Fruit fly (Drosophila melanogaster) whole organism, larva: ENCODE measurements around the gene opa.

Experiments
- noc ChIP-seq: fragments of 200-800 bp; sonication (Bioruptor generic); optimal IDR thresholded peaks from 3 replicates; lab custom pipeline; 2019; ENCODE audit warnings: missing biosample characterization, mild to moderate bottlenecking, missing genetic modification characterization, moderate library complexity

The opa gene

DNA sequence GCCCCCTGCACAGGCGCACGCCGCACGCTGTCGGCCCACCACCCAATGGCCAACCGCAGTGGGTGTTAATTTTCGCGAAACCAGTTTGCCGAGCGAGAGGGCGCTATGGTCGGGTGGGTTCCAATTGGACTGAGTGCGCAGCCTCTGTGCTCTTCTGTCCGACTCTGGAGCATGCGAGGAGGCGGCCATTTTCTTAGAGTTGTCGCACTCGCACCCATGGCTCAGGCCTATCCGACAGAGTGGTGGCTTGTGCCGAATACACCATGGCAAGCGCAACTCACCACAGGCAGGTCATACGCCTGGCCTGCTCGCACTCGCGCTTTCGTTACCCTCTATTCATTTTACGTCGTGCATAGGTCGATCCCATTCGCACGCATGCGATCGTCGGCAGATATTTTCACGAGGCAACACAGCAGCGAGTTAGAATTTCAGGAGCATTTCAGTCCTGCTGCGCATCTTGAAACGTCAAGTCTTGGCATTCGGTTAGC, at the start of gene opa:
Gene opa, plus strand, starts transcription at position 441 of the 488 bp plus-strand sequence.
- no peak for TF ChIP-seq noc (tag; lab: Kevin White, UChicago)

DNA sequence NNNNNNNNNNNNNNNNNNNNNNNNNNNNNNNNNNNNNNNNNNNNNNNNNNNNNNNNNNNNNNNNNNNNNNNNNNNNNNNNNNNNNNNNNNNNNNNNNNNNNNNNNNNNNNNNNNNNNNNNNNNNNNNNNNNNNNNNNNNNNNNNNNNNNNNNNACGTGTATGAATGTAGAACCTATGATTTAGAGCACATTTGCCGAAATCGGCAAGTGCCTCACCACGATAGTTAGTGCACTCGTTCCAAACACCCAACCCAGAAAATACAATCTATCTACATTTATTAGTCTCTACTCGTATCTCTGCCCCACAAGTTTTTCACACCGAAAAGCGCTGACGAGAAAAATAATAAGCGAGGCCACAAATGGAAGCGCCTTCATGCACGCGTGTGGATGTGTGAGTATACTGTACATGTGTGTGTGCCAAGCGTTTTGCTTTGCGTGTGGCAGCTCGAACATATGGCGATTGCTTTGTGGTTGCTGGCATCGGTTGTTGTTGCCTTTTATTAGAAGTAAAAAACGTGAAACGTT, 48.4 kb upstream of the opa start:
- TF ChIP-seq noc (tag; lab: Kevin White, UChicago) = no peak

DNA sequence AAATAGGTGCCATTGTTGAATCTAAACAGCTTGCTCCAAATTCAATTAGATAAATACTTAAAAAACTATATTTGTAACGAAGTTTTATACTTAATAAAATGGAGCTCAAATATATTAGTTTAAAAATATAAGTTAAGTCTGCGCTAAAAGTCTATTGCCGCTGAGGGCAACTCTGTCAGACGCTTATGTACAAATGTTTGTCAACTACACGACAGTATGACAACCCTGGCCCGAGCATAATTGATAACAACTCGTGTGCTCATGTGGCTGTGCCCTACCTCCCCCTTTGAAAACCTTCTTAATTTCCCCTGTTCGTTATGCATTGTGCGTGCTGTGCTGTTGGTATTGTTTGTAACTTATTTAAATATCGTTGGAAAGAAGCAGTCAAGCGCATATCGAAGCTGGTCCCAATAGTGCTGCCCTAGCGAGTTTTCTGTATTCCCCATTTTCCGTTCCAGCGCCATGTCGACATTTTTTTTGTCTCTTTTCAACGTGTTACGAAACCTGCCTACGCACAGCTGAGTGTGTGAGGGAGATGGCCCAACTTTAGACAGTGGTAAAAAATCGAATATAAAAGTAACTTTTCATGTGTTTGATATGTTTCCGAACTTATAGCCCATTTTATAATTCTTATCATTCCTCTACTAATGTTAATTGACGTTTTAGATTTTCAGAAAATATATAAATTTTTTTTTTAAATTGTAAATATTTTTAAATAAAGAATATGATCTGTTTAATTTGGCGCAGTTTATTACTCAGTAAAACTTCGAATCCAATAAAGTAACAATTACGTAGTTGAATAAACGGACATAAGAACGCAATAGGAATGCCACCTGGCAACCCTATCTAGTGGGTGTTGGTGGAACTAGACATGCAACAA, 47.5 kb upstream of the opa start:
- no peak for TF ChIP-seq noc (tag; lab: Kevin White, UChicago)

DNA sequence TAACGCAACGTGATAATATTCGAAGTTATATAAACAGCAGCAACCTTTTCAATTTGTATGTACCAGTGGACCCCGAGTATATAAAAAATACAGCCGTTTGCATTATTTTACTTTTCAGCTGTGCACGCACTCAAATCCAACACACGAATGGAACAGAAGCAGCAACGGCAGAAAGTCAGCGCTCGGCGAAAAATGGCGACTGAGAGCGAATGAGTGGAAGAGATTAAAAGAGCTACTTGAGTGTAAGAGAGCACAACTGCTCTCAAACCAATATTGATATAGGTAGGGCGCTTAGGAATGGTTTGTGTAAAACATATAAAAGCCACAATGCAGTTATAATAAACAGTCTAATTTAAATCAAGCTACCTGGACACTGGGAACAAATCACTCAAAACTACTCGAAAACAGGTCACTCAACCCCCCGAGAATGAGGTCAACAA, 46.3 kb upstream of the opa start:
- TF ChIP-seq noc (tag; lab: Kevin White, UChicago) = peak; percentile 22

DNA sequence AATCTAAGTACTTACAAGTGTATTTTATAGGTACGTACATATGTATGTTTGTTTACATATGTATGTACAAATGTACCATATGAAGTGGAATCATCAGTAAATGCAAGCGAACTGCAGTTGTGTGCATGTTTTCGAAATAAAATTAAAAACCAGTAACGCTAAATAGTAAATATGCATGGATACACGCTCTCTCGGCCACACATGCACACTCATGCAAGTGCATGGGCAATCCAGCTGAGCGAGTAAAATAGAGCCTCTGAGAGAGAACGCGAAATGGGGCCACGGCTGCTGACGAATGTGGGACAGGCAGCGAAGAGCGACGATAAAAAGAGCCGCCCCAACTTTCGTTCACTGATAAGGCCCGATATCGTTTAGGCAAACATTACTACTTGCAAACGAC, 45.0 kb upstream of the opa start:
- TF ChIP-seq noc (tag; lab: Kevin White, UChicago) = no peak

DNA sequence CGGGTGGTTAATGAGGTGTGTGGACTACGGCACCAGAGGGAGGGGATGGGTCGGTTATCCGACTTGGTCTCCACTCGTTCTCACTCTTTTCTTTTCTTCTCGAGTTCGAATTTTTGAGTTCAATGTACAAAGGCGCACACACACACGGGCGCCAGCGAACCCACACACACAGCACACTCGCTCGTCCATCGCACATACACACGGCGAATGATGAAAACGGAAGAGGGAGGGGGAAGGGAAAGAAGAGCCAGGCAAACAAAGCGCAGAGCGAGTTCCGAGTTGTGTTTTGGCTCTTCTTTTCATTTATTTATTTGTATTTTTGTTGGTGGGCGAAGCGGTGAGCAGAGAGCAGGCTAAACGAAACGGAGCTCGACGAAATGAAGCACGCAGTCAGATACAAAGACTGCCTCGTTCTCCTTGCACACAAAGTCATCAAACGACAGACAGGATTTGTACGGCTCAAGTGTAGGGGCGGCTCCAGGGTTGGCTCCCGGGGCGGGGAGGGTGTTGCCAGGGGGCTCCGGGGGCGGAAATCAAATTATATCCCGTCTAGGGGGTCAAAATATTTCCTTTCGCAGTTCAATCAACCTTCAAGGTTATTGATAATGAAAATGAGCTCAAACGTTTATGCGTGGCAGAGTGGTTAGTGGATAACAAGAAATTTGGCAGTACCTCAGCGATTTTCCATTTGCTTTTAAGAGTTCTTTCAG, 42.5 kb upstream of the opa start:
- no peak for TF ChIP-seq noc (tag; lab: Kevin White, UChicago)

DNA sequence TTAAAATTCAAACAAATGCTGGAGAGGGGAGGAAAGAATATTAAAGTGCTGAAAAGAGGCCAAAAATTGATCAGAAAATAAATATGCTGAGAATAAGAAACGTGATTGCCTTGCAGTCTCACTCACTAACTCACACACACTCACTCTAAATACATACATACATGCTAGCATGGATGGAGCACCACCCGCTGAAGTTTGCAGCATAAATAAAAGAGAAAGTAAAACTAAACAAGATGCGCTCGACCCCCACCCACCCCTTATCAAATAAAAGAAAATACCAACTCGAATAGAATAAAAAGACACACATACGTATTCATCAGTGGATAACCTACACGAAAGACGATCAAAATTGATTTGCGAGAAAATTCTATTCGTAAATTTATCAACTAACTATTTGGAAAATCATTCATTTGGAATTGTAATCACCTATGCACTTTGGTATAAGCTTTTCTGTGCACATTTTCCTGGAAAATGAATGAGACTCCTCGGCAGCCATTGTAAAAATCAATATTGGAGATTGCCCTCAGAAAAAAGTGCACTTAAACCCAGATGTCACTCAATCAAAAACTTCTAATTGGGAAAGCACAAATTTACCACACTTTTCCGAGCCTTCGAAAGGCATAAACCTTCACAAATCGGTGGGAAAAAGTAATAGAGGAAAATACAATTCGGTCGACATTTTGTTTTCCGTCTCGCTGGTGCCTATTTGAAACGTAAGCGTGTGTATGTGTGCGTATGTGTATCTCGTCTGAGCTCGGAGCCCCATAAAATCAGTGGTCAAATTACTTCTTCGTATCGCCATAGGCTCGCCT, 41.3 kb upstream of the opa start, which contains the start of gene Gmppb:
Gene Gmppb, plus strand, starts transcription at position 321 of the 812 bp plus-strand sequence.
- TF ChIP-seq noc (tag; lab: Kevin White, UChicago) = no peak

DNA sequence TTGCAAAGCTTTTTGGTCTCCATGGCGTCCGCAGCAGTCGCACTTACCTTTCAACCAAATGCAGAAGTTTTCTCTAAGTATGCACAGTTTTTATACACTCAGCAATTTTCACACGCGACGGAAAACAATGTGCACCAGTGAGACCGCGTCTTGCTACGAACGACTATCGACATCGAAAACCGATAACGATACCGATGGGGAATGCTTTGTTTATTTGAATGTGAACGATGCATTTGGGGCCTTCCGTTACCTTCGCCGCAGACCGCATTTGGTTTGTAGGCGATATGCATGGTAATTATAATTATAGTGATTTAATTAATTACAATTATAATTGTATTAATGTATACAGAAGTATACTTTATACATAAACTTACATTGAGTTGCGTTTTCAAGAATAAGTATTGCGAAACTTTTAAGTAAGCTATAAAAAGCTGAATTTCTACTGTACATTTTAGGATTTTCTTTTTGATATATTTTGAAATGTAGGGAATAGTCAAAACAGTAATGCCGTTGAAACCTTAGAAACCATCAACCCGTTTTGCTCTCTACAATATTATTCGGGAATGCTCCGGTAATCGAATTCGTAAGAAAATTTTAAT, 40.6 kb upstream of the opa start, which contains the start of the genes Hus1-like and ctrip:
Gene Hus1-like, minus strand, starts transcription at position 161 of the 599 bp plus-strand sequence.
Gene ctrip, minus strand, starts transcription at position 161 of the 599 bp plus-strand sequence.
- peak; percentile 7 for TF ChIP-seq noc (tag; lab: Kevin White, UChicago)

DNA sequence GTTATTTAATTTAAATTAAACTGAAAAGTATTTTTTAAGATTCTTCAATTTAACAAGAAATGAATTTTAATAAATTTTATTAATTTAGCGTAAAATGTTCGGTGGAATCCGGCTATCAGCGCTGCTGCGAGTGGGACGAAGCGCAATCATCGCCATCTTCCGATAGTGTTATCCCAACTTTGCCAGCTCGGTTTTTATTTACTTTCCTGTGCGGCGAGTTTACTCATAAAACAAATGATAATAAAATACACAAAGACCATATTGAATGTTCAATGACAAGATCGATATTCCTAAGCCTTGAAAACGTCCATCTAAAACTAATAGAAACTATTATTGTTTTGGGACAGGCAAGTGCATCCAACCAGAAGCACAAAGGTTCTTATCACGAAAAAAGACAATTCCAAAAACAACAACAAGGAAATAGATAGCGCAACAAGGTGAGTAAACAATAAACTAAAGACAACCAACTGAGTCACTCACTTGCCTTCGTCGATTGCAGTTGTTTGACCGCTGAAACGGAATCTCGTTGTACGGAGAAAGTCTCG, 39.4 kb upstream of the opa start:
- TF ChIP-seq noc (tag; lab: Kevin White, UChicago) = peak; percentile 33

DNA sequence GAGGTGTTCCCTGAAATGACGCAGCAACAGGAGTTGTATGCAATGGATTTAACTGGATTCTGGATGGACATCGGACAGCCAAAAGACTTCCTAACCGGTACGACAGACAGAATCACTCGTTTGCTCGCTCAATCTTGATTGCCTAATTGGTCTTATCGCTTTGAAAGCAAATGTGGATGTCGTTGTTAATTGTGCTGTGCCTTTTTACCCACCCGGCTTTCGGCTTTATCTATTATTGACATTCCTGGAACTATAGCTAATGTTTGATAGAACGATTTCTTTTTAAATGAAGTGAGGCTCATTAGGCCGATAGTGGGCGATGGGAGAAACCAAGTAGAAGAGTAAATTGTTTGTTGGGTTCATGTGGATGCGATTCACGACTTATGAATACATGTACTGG, 37.9 kb upstream of the opa start:
- TF ChIP-seq noc (tag; lab: Kevin White, UChicago) = no peak

DNA sequence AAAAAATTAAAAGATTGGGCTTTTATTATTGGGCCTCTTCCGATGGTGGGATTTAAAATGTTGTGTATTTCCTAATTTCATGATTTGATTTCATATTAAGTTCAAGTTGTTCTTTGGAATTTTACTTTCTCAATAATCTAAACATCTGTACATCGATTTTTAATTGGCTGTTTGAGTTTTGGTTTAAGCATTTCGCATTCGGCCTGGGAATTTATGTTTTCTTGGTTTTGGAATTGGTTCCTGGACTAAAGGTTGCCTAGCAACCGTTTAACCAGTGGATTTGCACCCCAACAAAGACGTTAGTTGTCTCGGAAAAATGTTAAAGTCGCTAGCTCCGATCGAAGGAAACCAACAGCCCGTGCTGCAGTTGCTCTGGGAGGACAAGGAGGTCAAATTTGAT, 36.6 kb upstream of the opa start, which contains the start of gene BBS5:
Gene BBS5, plus strand, starts transcription at position 301 of the 400 bp plus-strand sequence.
- no peak for TF ChIP-seq noc (tag; lab: Kevin White, UChicago)

DNA sequence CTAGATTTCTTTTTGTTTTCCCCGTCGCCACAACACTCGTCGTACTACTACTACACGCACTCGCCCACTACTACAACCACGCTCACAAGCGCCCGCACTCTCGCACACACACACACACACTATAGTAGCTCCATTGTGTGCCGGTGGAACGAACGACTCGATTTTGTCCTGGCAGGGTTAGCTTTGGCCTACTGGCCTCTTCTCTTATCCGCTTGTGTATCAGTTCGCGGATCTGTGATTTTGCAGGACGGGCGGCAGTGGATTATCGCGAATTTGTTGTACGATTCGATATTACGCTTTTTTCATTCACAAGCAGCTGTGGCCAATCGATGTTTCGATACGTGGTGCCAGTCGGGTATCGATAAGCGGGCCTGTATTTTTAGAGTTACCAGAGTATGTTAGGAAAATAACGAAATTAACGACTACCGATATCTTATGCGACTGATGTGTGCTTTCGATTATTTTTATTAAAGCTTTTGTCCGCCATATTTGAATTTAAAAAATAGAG, 31.5 kb upstream of the opa start, which contains the start of gene CG14657:
Gene CG14657, minus strand, starts transcription at position 335 of the 508 bp plus-strand sequence.
- no peak for TF ChIP-seq noc (tag; lab: Kevin White, UChicago)

DNA sequence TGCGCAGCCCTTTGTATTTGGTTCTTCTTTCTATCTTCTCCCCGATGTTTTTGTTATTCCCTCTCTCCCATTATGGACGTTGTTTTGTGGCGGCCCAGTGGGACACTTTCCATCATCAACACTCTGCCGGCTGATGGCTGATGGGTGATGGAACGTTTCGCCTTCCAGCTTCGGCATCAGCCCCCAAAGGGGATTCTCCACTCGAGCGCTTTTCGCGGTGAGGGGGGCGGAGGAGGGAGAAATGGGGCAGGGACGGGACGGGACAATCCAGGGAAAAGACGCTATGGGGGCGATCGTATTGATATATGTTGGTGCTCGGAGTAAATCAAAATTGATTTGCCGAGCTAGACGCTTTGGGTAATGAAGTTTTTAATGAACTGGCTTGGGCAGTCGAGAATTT, 27.4 kb upstream of the opa start:
- TF ChIP-seq noc (tag; lab: Kevin White, UChicago) = no peak

DNA sequence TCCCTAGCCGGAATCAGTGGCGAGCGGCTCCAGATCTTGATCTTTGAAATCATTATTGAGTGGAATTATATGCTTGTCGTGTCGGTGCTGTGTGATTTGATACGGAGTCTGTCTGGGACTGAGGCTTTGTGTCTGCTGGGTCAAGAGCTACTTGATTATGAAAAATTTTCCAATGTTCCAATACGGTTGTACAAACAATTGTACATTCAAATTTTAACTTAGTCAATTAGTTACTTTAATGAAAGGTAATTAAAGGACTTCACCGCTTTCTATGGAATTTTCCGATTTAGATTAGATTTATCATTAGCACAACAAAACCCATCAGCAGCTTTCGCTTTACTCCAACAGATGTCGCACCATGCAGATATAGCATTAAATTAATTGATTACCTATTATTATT, 22.2 kb upstream of the opa start, which contains the start of gene CG14658:
Gene CG14658, minus strand, starts transcription at position 101 of the 400 bp plus-strand sequence.
- TF ChIP-seq noc (tag; lab: Kevin White, UChicago) = no peak
